Fruit fly (Drosophila melanogaster) whole organism, embryonic: Measurements from ENCODE around the gene Srr.

Source experiments
- Atf6 ChIP-seq: fragments of 200-800 bp; sonication (Bioruptor generic); IDR thresholded peaks from 2 replicates; pipeline ENCODE4 v1.3.6; 2022; ENCODE audit warnings: missing biosample characterization, missing genetic modification characterization
- CG10209 ChIP-seq: fragments of 200-800 bp; sonication (Bioruptor generic); optimal IDR thresholded peaks from 3 replicates; lab custom pipeline; 2017; ENCODE audit warnings: missing biosample characterization, mild to moderate bottlenecking, missing genetic modification characterization, missing genetic modification reagents
- CG10366 ChIP-seq: fragments of 200-800 bp; sonication (Bioruptor generic); IDR thresholded peaks from 2 replicates; pipeline ENCODE4 v1.3.6; 2022; ENCODE audit warnings: missing biosample characterization, missing genetic modification characterization
- CG10654 ChIP-seq: fragments of 200-800 bp; sonication (Bioruptor generic); optimal IDR thresholded peaks from 2 replicates; lab custom pipeline; 2016; ENCODE audit warnings: missing biosample characterization, missing genetic modification characterization
- CG12299 ChIP-seq: fragments of 200-800 bp; sonication (Bioruptor generic); optimal IDR thresholded peaks from 2 replicates; lab custom pipeline; 2018; ENCODE audit warnings: missing biosample characterization, mild to moderate bottlenecking, missing genetic modification characterization
- CG13123 ChIP-seq: fragments of 200-800 bp; sonication (Bioruptor generic); optimal IDR thresholded peaks from 2 replicates; lab custom pipeline; 2016; ENCODE audit warnings: missing biosample characterization, missing genetic modification characterization
- CG13624 ChIP-seq: fragments of 200-800 bp; sonication (Bioruptor generic); optimal IDR thresholded peaks from 2 replicates; lab custom pipeline; 2016; ENCODE audit warnings: missing biosample characterization, missing genetic modification characterization
- CG13775 ChIP-seq: fragments of 200-800 bp; sonication (Bioruptor generic); optimal IDR thresholded peaks from 3 replicates; lab custom pipeline; 2017; ENCODE audit warnings: missing biosample characterization, mild to moderate bottlenecking, missing genetic modification characterization
- CG14965 ChIP-seq: fragments of 200-800 bp; sonication (Bioruptor generic); optimal IDR thresholded peaks from 2 replicates; lab custom pipeline; 2016; ENCODE audit warnings: missing biosample characterization, missing genetic modification characterization, borderline replicate concordance
- CG17186 ChIP-seq: fragments of 200-800 bp; sonication (Bioruptor generic); optimal IDR thresholded peaks from 3 replicates; lab custom pipeline; 2017; ENCODE audit warnings: missing biosample characterization, missing genetic modification reagents, missing genetic modification characterization
- CG17802 ChIP-seq: fragments of 200-800 bp; sonication (Bioruptor generic); optimal IDR thresholded peaks from 2 replicates; lab custom pipeline; 2018; ENCODE audit warnings: missing biosample characterization, mild to moderate bottlenecking, missing genetic modification characterization, moderate library complexity
- CG18599 ChIP-seq: fragments of 200-800 bp; sonication (Bioruptor generic); optimal IDR thresholded peaks from 3 replicates; lab custom pipeline; 2017; ENCODE audit warnings: missing biosample characterization, missing genetic modification characterization, mild to moderate bottlenecking, moderate library complexity, missing genetic modification reagents
- CG30431 ChIP-seq: fragments of 200-800 bp; sonication (Bioruptor generic); optimal IDR thresholded peaks from 2 replicates; lab custom pipeline; 2017; ENCODE audit warnings: missing biosample characterization, missing genetic modification characterization
- CG3163 ChIP-seq: fragments of 200-800 bp; sonication (Bioruptor generic); optimal IDR thresholded peaks from 3 replicates; lab custom pipeline; 2016; ENCODE audit warnings: missing biosample characterization, missing genetic modification characterization
- CG3281 ChIP-seq: fragments of 200-800 bp; sonication (Bioruptor generic); optimal IDR thresholded peaks from 3 replicates; lab custom pipeline; 2017; ENCODE audit warnings: missing biosample characterization, mild to moderate bottlenecking, missing genetic modification characterization
- CG33557 ChIP-seq: fragments of 200-800 bp; sonication (Bioruptor generic); optimal IDR thresholded peaks from 2 replicates; lab custom pipeline; 2019; ENCODE audit warnings: missing biosample characterization, mild to moderate bottlenecking, missing genetic modification characterization, moderate library complexity
- CG34422 ChIP-seq: fragments of 200-800 bp; sonication (Bioruptor generic); IDR thresholded peaks from 3 replicates; pipeline ENCODE4 v1.3.6; 2022; ENCODE audit warnings: missing biosample characterization, missing genetic modification characterization
- CG4282 ChIP-seq: fragments of 200-800 bp; sonication (Bioruptor generic); optimal IDR thresholded peaks from 2 replicates; lab custom pipeline; 2016; ENCODE audit warnings: missing biosample characterization, missing genetic modification characterization
- CG6683 ChIP-seq: fragments of 200-800 bp; sonication (Bioruptor generic); optimal IDR thresholded peaks from 2 replicates; lab custom pipeline; 2017; ENCODE audit warnings: missing biosample characterization, mild to moderate bottlenecking, missing genetic modification characterization, missing genetic modification reagents
- CG6854 ChIP-seq: fragments of 200-800 bp; sonication (Bioruptor generic); optimal IDR thresholded peaks from 3 replicates; lab custom pipeline; 2017; ENCODE audit warnings: missing biosample characterization, mild to moderate bottlenecking, missing genetic modification characterization
- CG7372 ChIP-seq: fragments of 200-800 bp; sonication (Bioruptor generic); IDR thresholded peaks from 2 replicates; pipeline ENCODE4 v1.3.6; 2022; ENCODE audit warnings: missing biosample characterization, missing genetic modification characterization
- CG7839 ChIP-seq: fragments of 200-800 bp; sonication (Bioruptor generic); optimal IDR thresholded peaks from 3 replicates; lab custom pipeline; 2018; ENCODE audit warnings: missing biosample characterization, mild to moderate bottlenecking, missing genetic modification characterization, moderate library complexity
- CG9727 ChIP-seq: fragments of 200-800 bp; sonication (Bioruptor generic); optimal IDR thresholded peaks from 3 replicates; lab custom pipeline; 2017; ENCODE audit warnings: missing biosample characterization, mild to moderate bottlenecking, missing genetic modification characterization
- Camta ChIP-seq: fragments of 200-800 bp; sonication (Bioruptor generic); optimal IDR thresholded peaks from 2 replicates; lab custom pipeline; 2016; ENCODE audit warnings: missing biosample characterization, missing genetic modification characterization
- CrebB ChIP-seq: fragments of 200-800 bp; sonication (Bioruptor generic); optimal IDR thresholded peaks from 3 replicates; lab custom pipeline; 2018; ENCODE audit warnings: missing biosample characterization, mild to moderate bottlenecking, missing genetic modification characterization
- D ChIP-seq, 2 experiments: fragments of 200-800 bp in 1 of 2; fragments of >200 bp in 1 of 2; sonication (Bioruptor generic) in 1 of 2; optimal IDR thresholded peaks; 2 replicates in 1 of 2; 3 replicates in 1 of 2; lab custom pipeline; 2017; ENCODE audit warnings: mild to moderate bottlenecking in 1 of 2, missing biosample characterization in 1 of 2, missing genetic modification characterization in 1 of 2, missing genetic modification reagents in 1 of 2
- Dad ChIP-seq: fragments of 200-800 bp; sonication (Bioruptor generic); optimal IDR thresholded peaks from 3 replicates; lab custom pipeline; 2016; ENCODE audit warnings: missing biosample characterization, missing genetic modification characterization
- Doc2 ChIP-seq: fragments of 200-800 bp; sonication (Bioruptor generic); IDR thresholded peaks from 2 replicates; pipeline ENCODE4 v1.3.6; 2022; ENCODE audit warnings: missing biosample characterization, missing genetic modification characterization
- Gug ChIP-seq: fragments of 200-800 bp; sonication (Bioruptor generic); IDR thresholded peaks from 4 replicates; pipeline ENCODE4 v1.3.6; 2022; ENCODE audit warnings: missing biosample characterization, missing genetic modification characterization
- Hand ChIP-seq: fragments of 200-800 bp; sonication (Bioruptor generic); optimal IDR thresholded peaks from 2 replicates; lab custom pipeline; 2017; ENCODE audit warnings: mild to moderate bottlenecking, missing biosample characterization, missing genetic modification reagents, missing genetic modification characterization
- Kr ChIP-seq: fragments of 200-800 bp; sonication (Bioruptor generic); optimal IDR thresholded peaks from 2 replicates; lab custom pipeline; 2017; ENCODE audit warnings: missing biosample characterization, mild to moderate bottlenecking, missing genetic modification characterization
- Mad ChIP-seq: fragments of 200-800 bp; sonication (Bioruptor generic); optimal IDR thresholded peaks from 2 replicates; lab custom pipeline; 2016; ENCODE audit warnings: missing biosample characterization, missing genetic modification characterization
- NK7.1 ChIP-seq: fragments of 200-800 bp; sonication (Bioruptor generic); optimal IDR thresholded peaks from 3 replicates; lab custom pipeline; 2016; ENCODE audit warnings: missing biosample characterization, missing genetic modification characterization
- Sox100B ChIP-seq: fragments of 200-800 bp; sonication (Bioruptor generic); optimal IDR thresholded peaks from 3 replicates; lab custom pipeline; 2018; ENCODE audit warnings: missing biosample characterization, mild to moderate bottlenecking, missing genetic modification characterization
- Tbp ChIP-seq: fragments of >200 bp; optimal IDR thresholded peaks from 2 replicates; lab custom pipeline; 2018; ENCODE audit warnings: missing biosample characterization, missing genetic modification characterization
- Xrp1 ChIP-seq: fragments of 200-800 bp; sonication (Bioruptor generic); IDR thresholded peaks from 2 replicates; pipeline ENCODE4 v1.3.6; 2022; ENCODE audit warnings: missing biosample characterization, missing genetic modification characterization
- chn ChIP-seq: fragments of 200-800 bp; sonication (Bioruptor generic); optimal IDR thresholded peaks from 2 replicates; lab custom pipeline; 2016; ENCODE audit warnings: missing biosample characterization, missing genetic modification characterization
- crc ChIP-seq: fragments of 200-800 bp; sonication (Bioruptor generic); optimal IDR thresholded peaks from 2 replicates; lab custom pipeline; 2016; ENCODE audit warnings: missing biosample characterization, missing genetic modification characterization
- croc ChIP-seq: fragments of 200-800 bp; sonication (Bioruptor generic); conservative IDR thresholded peaks from 3 replicates; pipeline ENCODE4 v1.3.6; 2022; ENCODE audit warnings: missing biosample characterization, missing genetic modification characterization
- dmrt99B ChIP-seq: fragments of 200-800 bp; sonication (Bioruptor generic); optimal IDR thresholded peaks from 2 replicates; lab custom pipeline; 2018; ENCODE audit warnings: missing biosample characterization, mild to moderate bottlenecking, missing genetic modification characterization, moderate library complexity
- esg ChIP-seq: fragments of 200-800 bp; sonication (Bioruptor generic); conservative IDR thresholded peaks from 2 replicates; pipeline ENCODE4 v1.3.6; 2022; ENCODE audit warnings: missing biosample characterization, missing genetic modification characterization
- gce ChIP-seq: fragments of 200-800 bp; sonication (Bioruptor generic); IDR thresholded peaks from 3 replicates; pipeline ENCODE4 v1.3.6; 2022; ENCODE audit warnings: missing biosample characterization, missing genetic modification characterization
- grau ChIP-seq: fragments of 200-800 bp; optimal IDR thresholded peaks from 3 replicates; lab custom pipeline; 2019; ENCODE audit warnings: missing biosample characterization, mild to moderate bottlenecking, missing genetic modification characterization, moderate library complexity
- pnt ChIP-seq: fragments of 200-800 bp; sonication (Bioruptor generic); optimal IDR thresholded peaks from 3 replicates; lab custom pipeline; 2016; ENCODE audit warnings: missing biosample characterization, missing genetic modification characterization
- sc ChIP-seq, 3 experiments: fragments of >200 bp in 2 of 3; fragments of 200-800 bp in 1 of 3; sonication (Bioruptor generic) in 1 of 3; optimal IDR thresholded peaks; 2 replicates in 2 of 3; 3 replicates in 1 of 3; lab custom pipeline; 2017; ENCODE audit warnings: mild to moderate bottlenecking in 1 of 3, missing biosample characterization in 1 of 3, missing genetic modification characterization in 1 of 3, missing genetic modification reagents in 1 of 3
- unpg ChIP-seq: fragments of 200-800 bp; sonication (Bioruptor generic); optimal IDR thresholded peaks from 3 replicates; lab custom pipeline; 2018; ENCODE audit warnings: missing biosample characterization, mild to moderate bottlenecking, missing genetic modification characterization, moderate library complexity
- vfl ChIP-seq: fragments of 200-800 bp; sonication (Bioruptor generic); optimal IDR thresholded peaks from 2 replicates; lab custom pipeline; 2016; ENCODE audit warnings: missing biosample characterization, missing genetic modification characterization
- wdn ChIP-seq: fragments of 200-800 bp; sonication (Bioruptor generic); IDR thresholded peaks from 2 replicates; pipeline ENCODE4 v1.3.6; 2022; ENCODE audit warnings: missing biosample characterization, missing genetic modification characterization
- wor ChIP-seq: fragments of 200-800 bp; sonication (Bioruptor generic); IDR thresholded peaks from 2 replicates; pipeline ENCODE4 v1.3.6; 2022; ENCODE audit warnings: missing biosample characterization, missing genetic modification characterization
- zfh2 ChIP-seq: fragments of 200-800 bp; sonication (Bioruptor generic); optimal IDR thresholded peaks from 2 replicates; lab custom pipeline; 2016; ENCODE audit warnings: missing biosample characterization, missing genetic modification characterization

Gene Srr

DNA sequence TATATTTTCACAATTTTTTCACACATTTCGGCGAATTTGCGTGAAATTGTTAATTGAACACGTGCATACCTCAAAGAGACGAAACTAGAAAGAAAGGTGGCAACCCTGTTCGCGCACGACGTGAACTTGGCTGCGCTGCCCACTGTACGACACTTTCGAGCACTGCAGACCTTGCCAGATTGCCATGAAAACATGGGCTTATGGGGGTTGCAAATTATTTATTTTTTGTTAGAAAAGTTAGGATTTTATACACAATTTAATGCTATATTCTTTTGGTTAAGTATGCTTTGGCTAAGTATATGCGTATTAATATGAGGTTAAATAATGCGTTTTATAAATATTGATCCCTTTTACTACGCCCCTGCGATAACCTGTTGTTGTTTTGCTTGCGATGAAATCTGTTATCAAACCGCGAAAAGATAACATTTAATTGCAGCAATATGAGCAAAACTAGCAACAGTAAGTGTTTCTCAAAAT is 36.0 kb downstream of the Srr start, which contains the start of the genes RpL34b and CG8132 (continued):
- TF ChIP-seq CG9727 (GFP tag; lab: Kevin White, UChicago) (peak; percentile 96), CG18599 (GFP tag; lab: Kevin White, UChicago) (peak; percentile 97), Dad (peak; percentile 95), CG30431 (GFP tag; lab: Kevin White, UChicago) (peak; percentile 95), CG17802 (peak; percentile 87), Gug (GFP tag; lab: Robert Waterston, UW) (peak; percentile 98), pnt (GFP tag; lab: Kevin White, UChicago) (peak; percentile 95), dmrt99B (peak; percentile 91), crc (peak; percentile 85), CG17186 (GFP tag; lab: Kevin White, UChicago) (peak; percentile 93), Doc2 (peak; percentile 89), unpg (peak; percentile 97), Tbp (GFP tag; lab: Kevin White, UChicago) (peak; percentile 33), CG13775 (peak; percentile 96), Hand (GFP tag; lab: Kevin White, UChicago) (peak; percentile 85), CG13624 (GFP tag; lab: Kevin White, UChicago) (peak; percentile 97), Atf6 (peak; percentile 94), CG6854 (peak; percentile 85), CG34422 (GFP tag; lab: Robert Waterston, UW) (peak; percentile 96), Xrp1 (GFP tag; lab: Robert Waterston, UW) (peak; percentile 96), croc (peak; percentile 87), CG3281 (GFP tag; lab: Kevin White, UChicago) (peak; percentile 94), CG10654 (GFP tag; lab: Kevin White, UChicago) (peak; percentile 96), CrebB (tag; lab: Kevin White, UChicago) (peak; percentile 94), CG13123 (GFP tag; lab: Kevin White, UChicago) (peak; percentile 100), Camta (GFP tag; lab: Kevin White, UChicago) (peak; percentile 96), wor (GFP tag; lab: Robert Waterston, UW) (peak; percentile 80), CG10209 (GFP tag; lab: Kevin White, UChicago) (peak; percentile 96), CG10366 (GFP tag; lab: Robert Waterston, UW) (peak; percentile 93), CG6683 (GFP tag; lab: Kevin White, UChicago) (peak; percentile 90), Sox100B (GFP tag; lab: Kevin White, UChicago) (no peak), CG7372 (peak; percentile 93), CG3163 (GFP tag; lab: Kevin White, UChicago) (peak; percentile 86), Mad (GFP tag; lab: Kevin White, UChicago) (peak; percentile 97), zfh2 (GFP tag; lab: Kevin White, UChicago) (peak; percentile 98), CG4282 (GFP tag; lab: Kevin White, UChicago) (peak; percentile 92), Kr (GFP tag; lab: Kevin White, UChicago) (peak; percentile 16), wdn (peak; percentile 96), grau (tag; lab: Kevin White, UChicago) (peak; percentile 95), CG12299 (peak; percentile 96), esg (GFP tag; lab: Robert Waterston, UW) (peak; percentile 87), sc (optimal IDR thresholded peaks at IDR 0.05; lab: Kevin White, UChicago) (no peak), sc (GFP tag; optimal IDR thresholded peaks at IDR 0.05; lab: Kevin White, UChicago) (peak; percentile 87), NK7.1 (GFP tag; lab: Kevin White, UChicago) (peak; percentile 92), CG14965 (GFP tag; lab: Kevin White, UChicago) (peak; percentile 60), CG7839 (tag; lab: Kevin White, UChicago) (peak; percentile 94), chn (GFP tag; lab: Kevin White, UChicago) (peak; percentile 97), vfl (GFP tag; lab: Kevin White, UChicago) (peak; percentile 98), gce (GFP tag; lab: Robert Waterston, UW) (peak; percentile 90), CG33557 (GFP tag; lab: Kevin White, UChicago) (peak; percentile 94), D (optimal IDR thresholded peaks at IDR 0.05; lab: Kevin White, UChicago) (no peak), D (GFP tag; optimal IDR thresholded peaks at IDR 0.05; lab: Kevin White, UChicago) (peak; percentile 83)
